Worm (Caenorhabditis elegans) whole organism, midembryonic: ENCODE data around the gene hmp-1.

Experiments
- T22C8.4 ChIP-seq: fragments of 200-800 bp; sonication (Bioruptor generic); IDR thresholded peaks from 2 replicates; pipeline ENCODE4 v1.3.6; 2022; ENCODE audit warnings: missing genetic modification characterization, missing compliant biosample characterization
- cog-1 ChIP-seq: sonication (generic microtip); optimal IDR thresholded peaks from 2 replicates; lab custom pipeline; 2016; ENCODE audit warnings: missing genetic modification characterization, missing compliant biosample characterization
- flt-1 ChIP-seq: fragments of 200-800 bp; sonication (Bioruptor generic); IDR thresholded peaks from 2 replicates; pipeline ENCODE4 v1.3.6; 2022; ENCODE audit warnings: missing genetic modification characterization, missing compliant biosample characterization
- klf-2 ChIP-seq: fragments of 200-800 bp; sonication (Bioruptor generic); conservative IDR thresholded peaks from 2 replicates; pipeline ENCODE4 v1.3.6; 2022; ENCODE audit warnings: missing genetic modification reagents, missing genetic modification characterization, missing compliant biosample characterization
- med-1 ChIP-seq: sonication (generic microtip); optimal IDR thresholded peaks from 2 replicates; lab custom pipeline; 2017; ENCODE audit warnings: missing genetic modification characterization, mild to moderate bottlenecking, missing compliant biosample characterization, antibody characterized with exemption, missing genetic modification reagents; ENCODE audit not compliant: insufficient read depth
- ref-1 ChIP-seq: fragments of 200-800 bp; sonication (Bioruptor generic); conservative IDR thresholded peaks from 2 replicates; pipeline ENCODE4 v1.3.6; 2022; ENCODE audit warnings: missing genetic modification reagents, missing genetic modification characterization, missing compliant biosample characterization
- tab-1 ChIP-seq: fragments of 200-800 bp; sonication (Bioruptor generic); IDR thresholded peaks from 2 replicates; pipeline ENCODE4 v1.3.6; 2022; ENCODE audit warnings: missing genetic modification characterization, missing compliant biosample characterization
- ztf-23 ChIP-seq: fragments of 200-800 bp; sonication (Bioruptor generic); IDR thresholded peaks from 2 replicates; pipeline ENCODE4 v1.3.6; 2022; ENCODE audit warnings: missing genetic modification reagents, missing genetic modification characterization, missing compliant biosample characterization
- ztf-29 ChIP-seq: fragments of 200-800 bp; sonication (Bioruptor generic); IDR thresholded peaks from 2 replicates; pipeline ENCODE4 v1.3.6; 2022; ENCODE audit warnings: missing genetic modification reagents, missing genetic modification characterization, missing compliant biosample characterization

The hmp-1 gene

ce11 chrV:11889115-11889935 is 43.7 kb downstream of the hmp-1 start:
- TF ChIP-seq ztf-29 (GFP tag; lab: Robert Waterston, UW): no peak
- TF ChIP-seq tab-1 (GFP tag; lab: Robert Waterston, UW): no peak
- no peak for TF ChIP-seq ztf-23 (GFP tag; lab: Robert Waterston, UW)
- TF ChIP-seq T22C8.4 (GFP tag; lab: Robert Waterston, UW): no peak
- no peak for TF ChIP-seq med-1 (GFP tag; lab: Kevin White, UChicago)
- no peak for TF ChIP-seq klf-2 (GFP tag; lab: Robert Waterston, UW)
- no peak for TF ChIP-seq flt-1 (GFP tag; lab: Robert Waterston, UW)
- no peak for TF ChIP-seq ref-1 (GFP tag; lab: Robert Waterston, UW)
- TF ChIP-seq cog-1 (tag; lab: Kevin White, UChicago): no peak

- TF ChIP-seq ztf-23 (GFP tag; lab: Robert Waterston, UW): no peak
- TF ChIP-seq T22C8.4 (GFP tag; lab: Robert Waterston, UW): no peak
- no peak for TF ChIP-seq klf-2 (GFP tag; lab: Robert Waterston, UW)
- no peak for TF ChIP-seq ztf-29 (GFP tag; lab: Robert Waterston, UW)
- no peak for TF ChIP-seq flt-1 (GFP tag; lab: Robert Waterston, UW)
- TF ChIP-seq ref-1 (GFP tag; lab: Robert Waterston, UW): no peak
- no peak for TF ChIP-seq med-1 (GFP tag; lab: Kevin White, UChicago)
- TF ChIP-seq tab-1 (GFP tag; lab: Robert Waterston, UW): no peak
- no peak for TF ChIP-seq cog-1 (tag; lab: Kevin White, UChicago)
These were observed 45.6 kb downstream of the hmp-1 start, which contains the start of the genes sodh-2 and srx-76 for ce11 chrV:11891143-11891862. TSS of gene sodh-2 (minus strand) at chrV:11891243. TSS of gene srx-76 (plus strand) at chrV:11891812.

- TF ChIP-seq ztf-29 (GFP tag; lab: Robert Waterston, UW): no peak
- TF ChIP-seq ztf-23 (GFP tag; lab: Robert Waterston, UW): no peak
- TF ChIP-seq T22C8.4 (GFP tag; lab: Robert Waterston, UW): no peak
- TF ChIP-seq klf-2 (GFP tag; lab: Robert Waterston, UW): no peak
- TF ChIP-seq med-1 (GFP tag; lab: Kevin White, UChicago): no peak
- no peak for TF ChIP-seq cog-1 (tag; lab: Kevin White, UChicago)
- no peak for TF ChIP-seq tab-1 (GFP tag; lab: Robert Waterston, UW)
- TF ChIP-seq flt-1 (GFP tag; lab: Robert Waterston, UW): no peak
- no peak for TF ChIP-seq ref-1 (GFP tag; lab: Robert Waterston, UW)
These were observed 48.3 kb downstream of the hmp-1 start, which contains the start of gene K12G11.6 for ce11 chrV:11893975-11894374. TSS of gene K12G11.6 (plus strand) at chrV:11894331.

ce11 chrV:11896322-11896898 is 50.7 kb downstream of the hmp-1 start:
- TF ChIP-seq flt-1 (GFP tag; lab: Robert Waterston, UW) (peak; percentile 58; the same call in 1 of the 2 replicates), ref-1 (GFP tag; lab: Robert Waterston, UW) (no peak), med-1 (GFP tag; lab: Kevin White, UChicago) (no peak), ztf-23 (GFP tag; lab: Robert Waterston, UW) (0 out of 2 replicates have a peak, but pooled peaks have one; percentile 43), klf-2 (GFP tag; lab: Robert Waterston, UW) (no peak), cog-1 (tag; lab: Kevin White, UChicago) (peak; percentile 29), tab-1 (GFP tag; lab: Robert Waterston, UW) (no peak), ztf-29 (GFP tag; lab: Robert Waterston, UW) (no peak), T22C8.4 (GFP tag; lab: Robert Waterston, UW) (no peak)

ce11 chrV:11897604-11898003 is 51.9 kb downstream of the hmp-1 start:
- TF ChIP-seq ztf-23 (GFP tag; lab: Robert Waterston, UW): no peak
- TF ChIP-seq T22C8.4 (GFP tag; lab: Robert Waterston, UW): no peak
- TF ChIP-seq ztf-29 (GFP tag; lab: Robert Waterston, UW): no peak
- no peak for TF ChIP-seq tab-1 (GFP tag; lab: Robert Waterston, UW)
- TF ChIP-seq klf-2 (GFP tag; lab: Robert Waterston, UW): no peak
- TF ChIP-seq cog-1 (tag; lab: Kevin White, UChicago): no peak

ce11 chrV:11899149-11899548 is 53.5 kb downstream of the hmp-1 start, which contains the start of gene sma-1:
TSS of gene sma-1 (plus strand) at chrV:11899449.
- no peak for TF ChIP-seq ztf-23 (GFP tag; lab: Robert Waterston, UW)

ce11 chrV:11900127-11900526 is 54.5 kb downstream of the hmp-1 start:
- TF ChIP-seq flt-1 (GFP tag; lab: Robert Waterston, UW) (no peak), cog-1 (tag; lab: Kevin White, UChicago) (no peak), ref-1 (GFP tag; lab: Robert Waterston, UW) (no peak), ztf-23 (GFP tag; lab: Robert Waterston, UW) (no peak), med-1 (GFP tag; lab: Kevin White, UChicago) (no peak), tab-1 (GFP tag; lab: Robert Waterston, UW) (no peak), ztf-29 (GFP tag; lab: Robert Waterston, UW) (no peak), klf-2 (GFP tag; lab: Robert Waterston, UW) (no peak), T22C8.4 (GFP tag; lab: Robert Waterston, UW) (no peak)

ce11 chrV:11901260-11901659 is 55.6 kb downstream of the hmp-1 start:
- TF ChIP-seq ref-1 (GFP tag; lab: Robert Waterston, UW) (no peak), ztf-29 (GFP tag; lab: Robert Waterston, UW) (no peak), tab-1 (GFP tag; lab: Robert Waterston, UW) (no peak), klf-2 (GFP tag; lab: Robert Waterston, UW) (no peak), cog-1 (tag; lab: Kevin White, UChicago) (no peak), flt-1 (GFP tag; lab: Robert Waterston, UW) (no peak), T22C8.4 (GFP tag; lab: Robert Waterston, UW) (no peak), med-1 (GFP tag; lab: Kevin White, UChicago) (no peak), ztf-23 (GFP tag; lab: Robert Waterston, UW) (no peak)
